Fruit fly (Drosophila melanogaster) whole organism, wandering third instar larva: ENCODE data around the gene CG5793.

ENCODE experiments used
- GATAd ChIP-seq: sonication (Bioruptor generic); optimal IDR thresholded peaks from 2 replicates; lab custom pipeline; 2016; ENCODE audit warnings: missing biosample characterization, missing genetic modification characterization
- Hr78 ChIP-seq: fragments of >200 bp; optimal IDR thresholded peaks from 2 replicates; lab custom pipeline; 2017; ENCODE audit warnings: missing biosample characterization, missing genetic modification characterization
- Myc ChIP-seq: fragments of >200 bp; optimal IDR thresholded peaks from 2 replicates; lab custom pipeline; 2017
- sv ChIP-seq: fragments of 200-800 bp; sonication (Bioruptor generic); optimal IDR thresholded peaks from 3 replicates; lab custom pipeline; 2016; ENCODE audit warnings: missing biosample characterization, missing genetic modification characterization

The CG5793 gene

DNA sequence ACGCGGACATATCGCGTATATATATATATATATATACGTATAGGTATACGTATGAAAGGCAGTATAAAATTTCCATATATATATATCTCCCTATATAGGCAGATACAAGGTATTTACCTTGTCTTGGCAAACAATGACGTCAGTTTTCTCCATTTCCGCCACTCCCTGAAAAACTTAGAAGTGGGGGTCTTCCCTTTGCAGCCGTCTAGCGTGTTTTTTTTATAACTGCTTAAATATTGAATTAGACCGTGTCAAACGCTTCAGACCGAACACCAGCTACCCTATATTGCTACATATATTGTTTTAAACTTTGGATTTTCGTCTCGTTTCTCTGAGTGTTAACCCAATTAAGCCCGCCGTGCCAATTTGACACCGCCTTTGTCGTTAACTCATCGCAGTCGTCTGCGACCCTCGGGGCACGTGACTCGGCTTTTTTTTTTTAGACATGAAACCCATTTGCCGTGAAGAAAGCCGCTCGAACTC lies 49.3 kb downstream of the CG5793 start (continued):
- no peak for TF ChIP-seq Myc (lab: Kevin White, UChicago)
- no peak for TF ChIP-seq Hr78 (GFP tag; lab: Kevin White, UChicago)
- no peak for TF ChIP-seq sv (GFP tag; lab: Kevin White, UChicago)
- TF ChIP-seq GATAd (GFP tag; lab: Kevin White, UChicago) = no peak
